Worm (Caenorhabditis elegans) whole organism, midembryonic: ENCODE results near the gene C25H3.10.

Experiments used
- T22C8.4 ChIP-seq: fragments of 200-800 bp; sonication (Bioruptor generic); IDR thresholded peaks from 2 replicates; pipeline ENCODE4 v1.3.6; 2022; ENCODE audit warnings: missing genetic modification characterization, missing compliant biosample characterization
- flt-1 ChIP-seq: fragments of 200-800 bp; sonication (Bioruptor generic); IDR thresholded peaks from 2 replicates; pipeline ENCODE4 v1.3.6; 2022; ENCODE audit warnings: missing genetic modification characterization, missing compliant biosample characterization
- klf-2 ChIP-seq: fragments of 200-800 bp; sonication (Bioruptor generic); conservative IDR thresholded peaks from 2 replicates; pipeline ENCODE4 v1.3.6; 2022; ENCODE audit warnings: missing genetic modification reagents, missing genetic modification characterization, missing compliant biosample characterization
- med-1 ChIP-seq: sonication (generic microtip); optimal IDR thresholded peaks from 2 replicates; lab custom pipeline; 2017; ENCODE audit warnings: missing genetic modification characterization, mild to moderate bottlenecking, missing compliant biosample characterization, antibody characterized with exemption, missing genetic modification reagents; ENCODE audit not compliant: insufficient read depth
- ref-1 ChIP-seq: fragments of 200-800 bp; sonication (Bioruptor generic); conservative IDR thresholded peaks from 2 replicates; pipeline ENCODE4 v1.3.6; 2022; ENCODE audit warnings: missing genetic modification reagents, missing genetic modification characterization, missing compliant biosample characterization
- tab-1 ChIP-seq: fragments of 200-800 bp; sonication (Bioruptor generic); IDR thresholded peaks from 2 replicates; pipeline ENCODE4 v1.3.6; 2022; ENCODE audit warnings: missing genetic modification characterization, missing compliant biosample characterization
- ztf-29 ChIP-seq: fragments of 200-800 bp; sonication (Bioruptor generic); IDR thresholded peaks from 2 replicates; pipeline ENCODE4 v1.3.6; 2022; ENCODE audit warnings: missing genetic modification reagents, missing genetic modification characterization, missing compliant biosample characterization

DNA sequence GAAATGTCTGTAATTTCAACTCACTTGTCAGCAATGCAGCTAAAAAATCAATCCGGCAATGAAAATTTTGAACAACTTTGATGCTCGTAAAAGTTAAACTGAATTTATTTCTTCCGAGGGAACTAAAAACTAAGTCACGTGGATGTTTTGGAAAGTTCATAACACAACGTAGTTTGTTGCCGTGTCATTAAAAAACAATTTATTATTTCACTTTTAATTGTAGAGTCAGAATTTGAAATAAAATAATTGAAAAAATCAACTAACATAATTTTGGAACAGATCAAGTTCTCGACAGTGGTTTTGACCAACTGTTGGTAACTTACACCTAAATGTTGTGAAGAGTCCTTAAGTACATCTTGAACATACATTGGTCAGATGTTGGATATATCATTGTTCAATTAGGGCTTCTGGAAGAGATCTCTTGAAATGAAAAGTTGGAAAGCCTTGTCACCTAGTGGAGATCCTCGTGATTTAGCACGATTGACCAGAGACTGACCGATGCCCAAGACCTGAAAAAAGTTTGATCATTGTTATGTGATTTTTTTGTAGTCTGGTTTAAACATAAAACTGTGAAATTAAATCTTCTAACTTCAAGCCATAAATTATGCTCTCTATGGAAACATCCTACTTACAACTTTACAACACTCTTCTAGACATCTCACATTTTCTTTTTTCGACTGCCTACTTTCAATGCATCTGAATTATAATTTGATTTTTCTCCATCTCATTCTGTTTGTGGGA, 31.7 kb upstream of the C25H3.10 start, which contains the start of the genes C18A3.7 and C18A3.11:
- TF ChIP-seq flt-1 (GFP tag; lab: Robert Waterston, UW) (no peak), T22C8.4 (no peak), tab-1 (no peak), ztf-29 (GFP tag; lab: Robert Waterston, UW) (no peak), ref-1 (GFP tag; lab: Robert Waterston, UW) (no peak), klf-2 (GFP tag; lab: Robert Waterston, UW) (no peak), med-1 (GFP tag; lab: Kevin White, UChicago) (no peak)
